Fruit fly (Drosophila melanogaster) whole organism, embryonic: ENCODE data around the gene Aldh.

ENCODE experiments used
- B-H2 ChIP-seq: fragments of 200-800 bp; sonication (Bioruptor generic); optimal IDR thresholded peaks from 2 replicates; lab custom pipeline; 2018; ENCODE audit warnings: missing biosample characterization, mild to moderate bottlenecking, missing genetic modification characterization
- Bteb2 ChIP-seq: fragments of 200-800 bp; sonication (Bioruptor generic); optimal IDR thresholded peaks from 2 replicates; lab custom pipeline; 2016; ENCODE audit warnings: missing biosample characterization, missing genetic modification characterization
- CG10209 ChIP-seq: fragments of 200-800 bp; sonication (Bioruptor generic); optimal IDR thresholded peaks from 3 replicates; lab custom pipeline; 2017; ENCODE audit warnings: missing biosample characterization, mild to moderate bottlenecking, missing genetic modification characterization, missing genetic modification reagents
- CG14667 ChIP-seq: fragments of 200-800 bp; sonication (Bioruptor generic); IDR thresholded peaks from 2 replicates; pipeline ENCODE4 v1.3.6; 2022; ENCODE audit warnings: missing biosample characterization, missing genetic modification characterization
- CG15011 ChIP-seq: fragments of 200-800 bp; sonication (Bioruptor generic); optimal IDR thresholded peaks from 3 replicates; lab custom pipeline; 2018; ENCODE audit warnings: missing biosample characterization, mild to moderate bottlenecking, missing genetic modification characterization
- CG17385 ChIP-seq: fragments of 200-800 bp; sonication (Bioruptor generic); optimal IDR thresholded peaks from 3 replicates; lab custom pipeline; 2018; ENCODE audit warnings: missing biosample characterization, mild to moderate bottlenecking, missing genetic modification characterization
- CG1832 ChIP-seq: fragments of 200-800 bp; sonication (Bioruptor generic); optimal IDR thresholded peaks from 2 replicates; lab custom pipeline; 2017; ENCODE audit warnings: missing biosample characterization, mild to moderate bottlenecking, missing genetic modification characterization, inconsistent platforms
- CG18599 ChIP-seq: fragments of 200-800 bp; sonication (Bioruptor generic); optimal IDR thresholded peaks from 3 replicates; lab custom pipeline; 2017; ENCODE audit warnings: missing biosample characterization, missing genetic modification characterization, mild to moderate bottlenecking, moderate library complexity, missing genetic modification reagents
- CG2202 ChIP-seq: fragments of 200-800 bp; sonication (Bioruptor generic); optimal IDR thresholded peaks from 2 replicates; lab custom pipeline; 2018; ENCODE audit warnings: missing biosample characterization, mild to moderate bottlenecking, missing genetic modification characterization
- CG2875 ChIP-seq: fragments of 200-800 bp; sonication (Bioruptor generic); optimal IDR thresholded peaks from 2 replicates; lab custom pipeline; 2017; ENCODE audit warnings: missing biosample characterization, mild to moderate bottlenecking, missing genetic modification characterization, missing genetic modification reagents
- CG31365 ChIP-seq: fragments of 200-800 bp; sonication (Bioruptor generic); optimal IDR thresholded peaks from 2 replicates; lab custom pipeline; 2018; ENCODE audit warnings: missing biosample characterization, mild to moderate bottlenecking, missing genetic modification characterization
- CG32772 ChIP-seq: fragments of 200-800 bp; sonication (Bioruptor generic); IDR thresholded peaks from 2 replicates; pipeline ENCODE4 v1.3.6; 2022; ENCODE audit warnings: missing biosample characterization, missing genetic modification characterization
- CG3281 ChIP-seq: fragments of 200-800 bp; sonication (Bioruptor generic); optimal IDR thresholded peaks from 3 replicates; lab custom pipeline; 2017; ENCODE audit warnings: missing biosample characterization, mild to moderate bottlenecking, missing genetic modification characterization
- CG34376 ChIP-seq: fragments of 200-800 bp; sonication (Bioruptor generic); optimal IDR thresholded peaks from 2 replicates; lab custom pipeline; 2018; ENCODE audit warnings: missing biosample characterization, mild to moderate bottlenecking, missing genetic modification characterization
- CG3838 ChIP-seq: fragments of 200-800 bp; sonication (Bioruptor generic); optimal IDR thresholded peaks from 3 replicates; lab custom pipeline; 2016; ENCODE audit warnings: missing biosample characterization, missing genetic modification characterization
- CG4404 ChIP-seq: fragments of 200-800 bp; sonication (Bioruptor generic); IDR thresholded peaks from 2 replicates; pipeline ENCODE4 v1.3.6; 2022; ENCODE audit warnings: missing biosample characterization, missing genetic modification characterization
- CG5245 ChIP-seq: fragments of 200-800 bp; sonication (Bioruptor generic); optimal IDR thresholded peaks from 3 replicates; lab custom pipeline; 2016; ENCODE audit warnings: missing biosample characterization, missing genetic modification characterization
- CG7786 ChIP-seq: fragments of 200-800 bp; sonication (Bioruptor generic); optimal IDR thresholded peaks from 2 replicates; lab custom pipeline; 2016; ENCODE audit warnings: missing biosample characterization, missing genetic modification characterization
- CG8765 ChIP-seq: fragments of 200-800 bp; sonication (Bioruptor generic); IDR thresholded peaks from 2 replicates; pipeline ENCODE4 v1.3.6; 2022; ENCODE audit warnings: missing biosample characterization, missing genetic modification characterization
- CG9876 ChIP-seq: fragments of 200-800 bp; sonication (Bioruptor generic); optimal IDR thresholded peaks from 2 replicates; lab custom pipeline; 2016; ENCODE audit warnings: missing biosample characterization, missing genetic modification characterization
- CoRest ChIP-seq: fragments of 200-800 bp; sonication (Bioruptor generic); optimal IDR thresholded peaks from 3 replicates; lab custom pipeline; 2018; ENCODE audit warnings: missing biosample characterization, mild to moderate bottlenecking, missing genetic modification characterization, moderate library complexity
- Dad ChIP-seq: fragments of 200-800 bp; sonication (Bioruptor generic); optimal IDR thresholded peaks from 3 replicates; lab custom pipeline; 2016; ENCODE audit warnings: missing biosample characterization, missing genetic modification characterization
- Drgx ChIP-seq: fragments of 200-800 bp; sonication (Bioruptor generic); IDR thresholded peaks from 2 replicates; pipeline ENCODE4 v1.3.6; 2022; ENCODE audit warnings: missing biosample characterization, missing genetic modification characterization
- Fer1 ChIP-seq: fragments of 200-800 bp; sonication (Bioruptor generic); optimal IDR thresholded peaks from 2 replicates; lab custom pipeline; 2017; ENCODE audit warnings: missing biosample characterization, mild to moderate bottlenecking, missing genetic modification characterization
- Fer3 ChIP-seq: fragments of 200-800 bp; sonication (Bioruptor generic); optimal IDR thresholded peaks from 2 replicates; lab custom pipeline; 2018; ENCODE audit warnings: missing biosample characterization, mild to moderate bottlenecking, missing genetic modification characterization, moderate library complexity
- Hmr ChIP-seq: fragments of 200-800 bp; sonication (Bioruptor generic); optimal IDR thresholded peaks from 3 replicates; lab custom pipeline; 2017; ENCODE audit warnings: mild to moderate bottlenecking, missing biosample characterization, missing genetic modification reagents, missing genetic modification characterization
- Hr78 ChIP-seq, 2 experiments: fragments of 200-800 bp in 1 of 2; fragments of >200 bp in 1 of 2; sonication (Bioruptor generic) in 1 of 2; optimal IDR thresholded peaks; 2 replicates each; lab custom pipeline; 2017 to 2019; ENCODE audit warnings: missing biosample characterization in 2 of 2, missing genetic modification characterization in 2 of 2, mild to moderate bottlenecking in 1 of 2, moderate library complexity in 1 of 2
- Meics ChIP-seq: fragments of 200-800 bp; sonication (Bioruptor generic); optimal IDR thresholded peaks from 2 replicates; lab custom pipeline; 2017; ENCODE audit warnings: missing biosample characterization, mild to moderate bottlenecking, missing genetic modification characterization
- Oli ChIP-seq: fragments of 200-800 bp; sonication (Bioruptor generic); optimal IDR thresholded peaks from 2 replicates; lab custom pipeline; 2018; ENCODE audit warnings: missing biosample characterization, mild to moderate bottlenecking, missing genetic modification characterization, moderate library complexity
- Sin3A ChIP-seq: fragments of >200 bp; optimal IDR thresholded peaks from 2 replicates; lab custom pipeline; 2018
- Six4 ChIP-seq: fragments of 200-800 bp; sonication (Bioruptor generic); optimal IDR thresholded peaks from 2 replicates; lab custom pipeline; 2016; ENCODE audit warnings: missing biosample characterization, missing genetic modification characterization
- Sry-β ChIP-seq: fragments of 200-800 bp; sonication (Bioruptor generic); optimal IDR thresholded peaks from 2 replicates; lab custom pipeline; 2018; ENCODE audit warnings: missing biosample characterization, mild to moderate bottlenecking, missing genetic modification characterization, moderate library complexity
- abd-A ChIP-seq: fragments of 200-800 bp; sonication (Bioruptor generic); optimal IDR thresholded peaks from 3 replicates; lab custom pipeline; 2019; ENCODE audit warnings: missing biosample characterization, mild to moderate bottlenecking, missing genetic modification characterization, moderate library complexity
- ash1 ChIP-seq: fragments of 200-800 bp; sonication (Bioruptor generic); optimal IDR thresholded peaks from 2 replicates; lab custom pipeline; 2018; ENCODE audit warnings: missing biosample characterization, mild to moderate bottlenecking, missing genetic modification characterization
- bcd ChIP-seq: fragments of 200-800 bp; sonication (Bioruptor generic); optimal IDR thresholded peaks from 2 replicates; lab custom pipeline; 2017; ENCODE audit warnings: missing biosample characterization, mild to moderate bottlenecking, missing genetic modification characterization
- corto ChIP-seq: fragments of 200-800 bp; sonication (Bioruptor generic); optimal IDR thresholded peaks from 2 replicates; lab custom pipeline; 2016; ENCODE audit warnings: missing biosample characterization, mild to moderate bottlenecking, missing genetic modification characterization, moderate library complexity
- cwo ChIP-seq: fragments of 200-800 bp; sonication (Bioruptor generic); optimal IDR thresholded peaks from 3 replicates; lab custom pipeline; 2017; ENCODE audit warnings: missing biosample characterization, missing genetic modification characterization, mild to moderate bottlenecking, moderate library complexity, missing genetic modification reagents
- dmrt99B ChIP-seq: fragments of 200-800 bp; sonication (Bioruptor generic); optimal IDR thresholded peaks from 2 replicates; lab custom pipeline; 2018; ENCODE audit warnings: missing biosample characterization, mild to moderate bottlenecking, missing genetic modification characterization, moderate library complexity
- dpn ChIP-seq, 2 experiments: fragments of 200-800 bp; sonication (Bioruptor generic); optimal IDR thresholded peaks; 3 replicates each; lab custom pipeline; 2016; ENCODE audit warnings: missing biosample characterization in 2 of 2, missing genetic modification characterization in 2 of 2
- eyg ChIP-seq: fragments of 200-800 bp; sonication (Bioruptor generic); optimal IDR thresholded peaks from 3 replicates; lab custom pipeline; 2016; ENCODE audit warnings: missing biosample characterization, missing genetic modification characterization
- gce ChIP-seq: fragments of 200-800 bp; sonication (Bioruptor generic); IDR thresholded peaks from 3 replicates; pipeline ENCODE4 v1.3.6; 2022; ENCODE audit warnings: missing biosample characterization, missing genetic modification characterization
- gcm ChIP-seq: fragments of 200-800 bp; sonication (Bioruptor generic); optimal IDR thresholded peaks from 2 replicates; lab custom pipeline; 2019; ENCODE audit warnings: missing biosample characterization, mild to moderate bottlenecking, missing genetic modification characterization, moderate library complexity
- grau ChIP-seq: fragments of 200-800 bp; optimal IDR thresholded peaks from 3 replicates; lab custom pipeline; 2019; ENCODE audit warnings: missing biosample characterization, mild to moderate bottlenecking, missing genetic modification characterization, moderate library complexity
- ken ChIP-seq: fragments of 200-800 bp; sonication (Bioruptor generic); IDR thresholded peaks from 3 replicates; pipeline ENCODE4 v1.3.6; 2022; ENCODE audit warnings: missing biosample characterization, missing genetic modification characterization
- klu ChIP-seq: fragments of 200-800 bp; sonication (Bioruptor generic); IDR thresholded peaks from 2 replicates; pipeline ENCODE4 v1.3.6; 2022; ENCODE audit warnings: missing biosample characterization, missing genetic modification characterization
- knrl ChIP-seq: fragments of 200-800 bp; sonication (Bioruptor generic); IDR thresholded peaks from 3 replicates; pipeline ENCODE4 v1.3.6; 2022; ENCODE audit warnings: missing biosample characterization, missing genetic modification characterization; ENCODE audit not compliant: partially characterized antibody
- repo ChIP-seq: fragments of 200-800 bp; sonication (Bioruptor generic); optimal IDR thresholded peaks from 2 replicates; lab custom pipeline; 2016; ENCODE audit warnings: missing biosample characterization, missing genetic modification characterization
- sens ChIP-seq: fragments of 200-800 bp; sonication (Bioruptor generic); peaks from one replicate; lab custom pipeline; 2016; ENCODE audit warnings: missing biosample characterization, missing genetic modification characterization
- sima ChIP-seq: fragments of 200-800 bp; sonication (Bioruptor generic); optimal IDR thresholded peaks from 2 replicates; lab custom pipeline; 2016; ENCODE audit warnings: missing biosample characterization, missing genetic modification characterization
- sqz ChIP-seq: fragments of 200-800 bp; sonication (Bioruptor generic); optimal IDR thresholded peaks from 3 replicates; lab custom pipeline; 2018; ENCODE audit warnings: missing biosample characterization, mild to moderate bottlenecking, missing genetic modification characterization
- tgo ChIP-seq: fragments of 200-800 bp; sonication (Bioruptor generic); IDR thresholded peaks from 3 replicates; pipeline ENCODE4 v1.3.6; 2022; ENCODE audit warnings: missing biosample characterization, missing genetic modification characterization
- wor ChIP-seq: fragments of 200-800 bp; sonication (Bioruptor generic); IDR thresholded peaks from 2 replicates; pipeline ENCODE4 v1.3.6; 2022; ENCODE audit warnings: missing biosample characterization, missing genetic modification characterization

The Aldh gene

dm6 chr2L:9400153-9400552 lies 13.0 kb downstream of the Aldh start (continued):
- TF ChIP-seq Dad (GFP tag; lab: Kevin White, UChicago) (no peak), gcm (GFP tag; lab: Kevin White, UChicago) (no peak), CoRest (tag; lab: Kevin White, UChicago) (no peak), Sin3A (lab: Kevin White, UChicago) (no peak), Meics (GFP tag; lab: Kevin White, UChicago) (peak; percentile 30), dpn (GFP tag; optimal IDR thresholded peaks at IDR 0.05; lab: Kevin White, UChicago) (peak in 1 of 2 experiments; percentile 25), CG3838 (GFP tag; lab: Kevin White, UChicago) (no peak), CG15011 (GFP tag; lab: Kevin White, UChicago) (no peak), sens (peak; percentile 61), CG32772 (GFP tag; lab: Robert Waterston, UW) (0 out of 2 replicates have a peak, but pooled peaks have one; percentile 6), CG4404 (GFP tag; lab: Robert Waterston, UW) (no peak), CG34376 (GFP tag; lab: Kevin White, UChicago) (no peak), dmrt99B (tag; lab: Kevin White, UChicago) (peak; percentile 36), CG7786 (GFP tag; lab: Kevin White, UChicago) (no peak), Hmr (GFP tag; lab: Kevin White, UChicago) (peak; percentile 44), CG10209 (GFP tag; lab: Kevin White, UChicago) (no peak), grau (tag; lab: Kevin White, UChicago) (no peak), sqz (GFP tag; lab: Kevin White, UChicago) (no peak), sima (GFP tag; lab: Kevin White, UChicago) (no peak), CG8765 (GFP tag; lab: Robert Waterston, UW) (no peak), gce (no peak), knrl (GFP tag; lab: Robert Waterston, UW) (no peak), bcd (GFP tag; lab: Kevin White, UChicago) (peak; percentile 26), Bteb2 (GFP tag; lab: Kevin White, UChicago) (no peak), CG17385 (GFP tag; lab: Kevin White, UChicago) (peak; percentile 14), abd-A (peak; percentile 32), CG2202 (tag; lab: Kevin White, UChicago) (no peak), CG3281 (GFP tag; lab: Kevin White, UChicago) (peak; percentile 28), CG1832 (no peak), Fer1 (GFP tag; lab: Kevin White, UChicago) (peak; percentile 57), CG31365 (no peak), Hr78 (GFP tag; optimal IDR thresholded peaks at IDR 0.05; lab: Kevin White, UChicago) (no peak), B-H2 (no peak), klu (GFP tag; lab: Robert Waterston, UW) (no peak), corto (GFP tag; lab: Kevin White, UChicago) (no peak), CG18599 (peak; percentile 70), ken (no peak), CG9876 (GFP tag; lab: Kevin White, UChicago) (no peak), wor (GFP tag; lab: Robert Waterston, UW) (no peak), ash1 (GFP tag; lab: Kevin White, UChicago) (no peak), Fer3 (tag; lab: Kevin White, UChicago) (peak; percentile 6), eyg (GFP tag; lab: Kevin White, UChicago) (no peak), Oli (tag; lab: Kevin White, UChicago) (peak; percentile 19), Drgx (GFP tag; lab: Robert Waterston, UW) (no peak), repo (GFP tag; lab: Kevin White, UChicago) (no peak), CG5245 (GFP tag; lab: Kevin White, UChicago) (no peak), cwo (GFP tag; lab: Kevin White, UChicago) (peak; percentile 22), tgo (0 out of 3 replicates have a peak, but pooled peaks have one; percentile 19), CG2875 (no peak), Sry-β (no peak), CG14667 (GFP tag; lab: Robert Waterston, UW) (no peak), Six4 (GFP tag; lab: Kevin White, UChicago) (no peak)
